Fruit fly (Drosophila melanogaster) whole organism, embryonic: ENCODE measurements around the gene Gart.

Experiments
- Antp ChIP-seq: fragments of 200-800 bp; sonication (Bioruptor generic); optimal IDR thresholded peaks from 3 replicates; lab custom pipeline; 2016; ENCODE audit warnings: missing biosample characterization, missing genetic modification characterization
- B-H2 ChIP-seq: fragments of 200-800 bp; sonication (Bioruptor generic); optimal IDR thresholded peaks from 2 replicates; lab custom pipeline; 2018; ENCODE audit warnings: missing biosample characterization, mild to moderate bottlenecking, missing genetic modification characterization
- CG10543 ChIP-seq: fragments of 200-800 bp; sonication (Bioruptor generic); optimal IDR thresholded peaks from 3 replicates; lab custom pipeline; 2017; ENCODE audit warnings: missing biosample characterization, mild to moderate bottlenecking, missing genetic modification characterization, moderate library complexity
- CG11398 ChIP-seq: fragments of 200-800 bp; sonication (Bioruptor generic); optimal IDR thresholded peaks from 2 replicates; lab custom pipeline; 2016; ENCODE audit warnings: missing biosample characterization, missing genetic modification characterization
- CG11456 ChIP-seq: fragments of 200-800 bp; sonication (Bioruptor generic); IDR thresholded peaks from 3 replicates; pipeline ENCODE4 v1.3.6; 2022; ENCODE audit warnings: missing biosample characterization, missing genetic modification characterization
- CG13287 ChIP-seq: fragments of 200-800 bp; sonication (Bioruptor generic); IDR thresholded peaks from 2 replicates; pipeline ENCODE4 v1.3.6; 2022; ENCODE audit warnings: missing biosample characterization, missing genetic modification characterization; ENCODE audit not compliant: partially characterized antibody
- CG14667 ChIP-seq: fragments of 200-800 bp; sonication (Bioruptor generic); IDR thresholded peaks from 2 replicates; pipeline ENCODE4 v1.3.6; 2022; ENCODE audit warnings: missing biosample characterization, missing genetic modification characterization
- CG14710 ChIP-seq: fragments of 200-800 bp; sonication (Bioruptor generic); optimal IDR thresholded peaks from 3 replicates; lab custom pipeline; 2019; ENCODE audit warnings: missing biosample characterization, mild to moderate bottlenecking, missing genetic modification characterization, moderate library complexity
- CG14965 ChIP-seq: fragments of 200-800 bp; sonication (Bioruptor generic); optimal IDR thresholded peaks from 2 replicates; lab custom pipeline; 2016; ENCODE audit warnings: missing biosample characterization, missing genetic modification characterization, borderline replicate concordance
- CG1647 ChIP-seq: fragments of 200-800 bp; sonication (Bioruptor generic); optimal IDR thresholded peaks from 3 replicates; lab custom pipeline; 2016; ENCODE audit warnings: missing biosample characterization, missing genetic modification characterization
- CG17361 ChIP-seq: fragments of 200-800 bp; sonication (Bioruptor generic); IDR thresholded peaks from 3 replicates; pipeline ENCODE4 v1.3.6; 2022; ENCODE audit warnings: missing biosample characterization, missing genetic modification characterization
- CG1792 ChIP-seq: fragments of 200-800 bp; sonication (Bioruptor generic); optimal IDR thresholded peaks from 2 replicates; lab custom pipeline; 2016; ENCODE audit warnings: missing biosample characterization, missing genetic modification characterization
- CG2712 ChIP-seq: fragments of 200-800 bp; optimal IDR thresholded peaks from 3 replicates; lab custom pipeline; 2019; ENCODE audit warnings: missing biosample characterization, mild to moderate bottlenecking, missing genetic modification characterization, moderate library complexity
- CG30020 ChIP-seq: fragments of 200-800 bp; optimal IDR thresholded peaks from 2 replicates; lab custom pipeline; 2019; ENCODE audit warnings: missing biosample characterization, mild to moderate bottlenecking, missing genetic modification characterization, moderate library complexity
- CG6175 ChIP-seq: fragments of 200-800 bp; sonication (Bioruptor generic); IDR thresholded peaks from 3 replicates; pipeline ENCODE4 v1.3.6; 2022; ENCODE audit warnings: missing biosample characterization, missing genetic modification characterization
- CG7372 ChIP-seq: fragments of 200-800 bp; sonication (Bioruptor generic); IDR thresholded peaks from 2 replicates; pipeline ENCODE4 v1.3.6; 2022; ENCODE audit warnings: missing biosample characterization, missing genetic modification characterization
- CG8089 ChIP-seq: fragments of 200-800 bp; sonication (Bioruptor generic); optimal IDR thresholded peaks from 3 replicates; lab custom pipeline; 2016; ENCODE audit warnings: missing biosample characterization, missing genetic modification characterization
- CG8281 ChIP-seq: fragments of 200-800 bp; sonication (Bioruptor generic); optimal IDR thresholded peaks from 2 replicates; lab custom pipeline; 2018; ENCODE audit warnings: missing biosample characterization, mild to moderate bottlenecking, missing genetic modification characterization, moderate library complexity
- CG9727 ChIP-seq: fragments of 200-800 bp; sonication (Bioruptor generic); optimal IDR thresholded peaks from 3 replicates; lab custom pipeline; 2017; ENCODE audit warnings: missing biosample characterization, mild to moderate bottlenecking, missing genetic modification characterization
- Fer2 ChIP-seq: fragments of 200-800 bp; sonication (Bioruptor generic); optimal IDR thresholded peaks from 2 replicates; lab custom pipeline; 2018; ENCODE audit warnings: missing biosample characterization, mild to moderate bottlenecking, missing genetic modification characterization, moderate library complexity
- GATAe ChIP-seq: fragments of 200-800 bp; sonication (Bioruptor generic); conservative IDR thresholded peaks from 2 replicates; pipeline ENCODE4 v1.3.6; 2022; ENCODE audit warnings: missing biosample characterization, missing genetic modification characterization
- HLHmδ ChIP-seq: fragments of 200-800 bp; sonication (Bioruptor generic); optimal IDR thresholded peaks from 2 replicates; lab custom pipeline; 2018; ENCODE audit warnings: missing biosample characterization, mild to moderate bottlenecking, missing genetic modification characterization, moderate library complexity
- NC2α ChIP-seq: fragments of 200-800 bp; sonication (Bioruptor generic); optimal IDR thresholded peaks from 2 replicates; lab custom pipeline; 2016; ENCODE audit warnings: missing biosample characterization, missing genetic modification characterization
- NFAT ChIP-seq: fragments of 200-800 bp; sonication (Bioruptor generic); IDR thresholded peaks from 2 replicates; pipeline ENCODE4 v1.3.6; 2022; ENCODE audit warnings: missing biosample characterization, missing genetic modification characterization
- NfI ChIP-seq: fragments of 200-800 bp; sonication (Bioruptor generic); optimal IDR thresholded peaks from 3 replicates; lab custom pipeline; 2018; ENCODE audit warnings: missing biosample characterization, mild to moderate bottlenecking, missing genetic modification characterization, moderate library complexity
- Poxn ChIP-seq: fragments of 200-800 bp; sonication (Bioruptor generic); IDR thresholded peaks from 2 replicates; pipeline ENCODE4 v1.3.6; 2022; ENCODE audit warnings: missing biosample characterization, missing genetic modification characterization
- Spps ChIP-seq: fragments of 200-800 bp; sonication (Bioruptor generic); optimal IDR thresholded peaks from 2 replicates; lab custom pipeline; 2018; ENCODE audit warnings: missing biosample characterization, mild to moderate bottlenecking, missing genetic modification characterization
- Trl ChIP-seq, 3 experiments: fragments of >200 bp in 2 of 3; fragments of 200-800 bp in 1 of 3; sonication (Bioruptor generic) in 1 of 3; optimal IDR thresholded peaks; 2 replicates in 1 of 3; 3 replicates in 2 of 3; lab custom pipeline; 2016 to 2017; ENCODE audit warnings: missing biosample characterization in 1 of 3, missing genetic modification characterization in 1 of 3
- amos ChIP-seq: fragments of 200-800 bp; sonication (Bioruptor generic); IDR thresholded peaks from 2 replicates; pipeline ENCODE4 v1.3.6; 2022; ENCODE audit warnings: missing biosample characterization, missing genetic modification characterization; ENCODE audit not compliant: partially characterized antibody
- bcd ChIP-seq: fragments of 200-800 bp; sonication (Bioruptor generic); optimal IDR thresholded peaks from 2 replicates; lab custom pipeline; 2017; ENCODE audit warnings: missing biosample characterization, mild to moderate bottlenecking, missing genetic modification characterization
- bigmax ChIP-seq: fragments of 200-800 bp; sonication (Bioruptor generic); optimal IDR thresholded peaks from 2 replicates; lab custom pipeline; 2018; ENCODE audit warnings: missing biosample characterization, mild to moderate bottlenecking, missing genetic modification characterization
- crp ChIP-seq, 2 experiments: fragments of 200-800 bp; sonication (Bioruptor generic); optimal IDR thresholded peaks; 2 replicates in 1 of 2; 3 replicates in 1 of 2; lab custom pipeline; 2017; ENCODE audit warnings: missing biosample characterization in 2 of 2, missing genetic modification characterization in 2 of 2, mild to moderate bottlenecking in 1 of 2, moderate library complexity in 1 of 2
- dm ChIP-seq: fragments of 200-800 bp; sonication (Bioruptor generic); optimal IDR thresholded peaks from 3 replicates; lab custom pipeline; 2016; ENCODE audit warnings: missing biosample characterization, missing genetic modification characterization
- emc ChIP-seq: fragments of 200-800 bp; sonication (Bioruptor generic); optimal IDR thresholded peaks from 2 replicates; lab custom pipeline; 2016; ENCODE audit warnings: missing biosample characterization, missing genetic modification characterization
- esg ChIP-seq: fragments of 200-800 bp; sonication (Bioruptor generic); conservative IDR thresholded peaks from 2 replicates; pipeline ENCODE4 v1.3.6; 2022; ENCODE audit warnings: missing biosample characterization, missing genetic modification characterization
- fru ChIP-seq: fragments of >200 bp; optimal IDR thresholded peaks from 2 replicates; lab custom pipeline; 2017
- gsb ChIP-seq: fragments of 200-800 bp; sonication (Bioruptor generic); IDR thresholded peaks from 2 replicates; pipeline ENCODE4 v1.3.6; 2022; ENCODE audit warnings: missing biosample characterization, missing genetic modification characterization
- ken ChIP-seq: fragments of 200-800 bp; sonication (Bioruptor generic); IDR thresholded peaks from 3 replicates; pipeline ENCODE4 v1.3.6; 2022; ENCODE audit warnings: missing biosample characterization, missing genetic modification characterization
- lab ChIP-seq: fragments of 200-800 bp; sonication (Bioruptor generic); optimal IDR thresholded peaks from 3 replicates; lab custom pipeline; 2017; ENCODE audit warnings: missing biosample characterization, missing genetic modification characterization, mild to moderate bottlenecking, moderate library complexity, missing genetic modification reagents
- mam ChIP-seq: fragments of 200-800 bp; sonication (Bioruptor generic); optimal IDR thresholded peaks from 3 replicates; lab custom pipeline; 2016; ENCODE audit warnings: missing biosample characterization, missing genetic modification characterization
- nau ChIP-seq: fragments of 200-800 bp; sonication (Bioruptor generic); optimal IDR thresholded peaks from 3 replicates; lab custom pipeline; 2017; ENCODE audit warnings: missing biosample characterization, mild to moderate bottlenecking, missing genetic modification characterization, missing genetic modification reagents
- phol ChIP-seq: fragments of 200-800 bp; sonication (Bioruptor generic); optimal IDR thresholded peaks from 3 replicates; lab custom pipeline; 2018; ENCODE audit warnings: missing biosample characterization, mild to moderate bottlenecking, missing genetic modification characterization, moderate library complexity
- ro ChIP-seq: fragments of 200-800 bp; sonication (Bioruptor generic); IDR thresholded peaks from 2 replicates; pipeline ENCODE4 v1.3.6; 2022; ENCODE audit warnings: missing biosample characterization, missing genetic modification characterization
- salm ChIP-seq: fragments of 200-800 bp; sonication (Bioruptor generic); optimal IDR thresholded peaks from 2 replicates; lab custom pipeline; 2018; ENCODE audit warnings: missing biosample characterization, mild to moderate bottlenecking, missing genetic modification characterization
- slbo ChIP-seq: fragments of 200-800 bp; sonication (Bioruptor generic); IDR thresholded peaks from 2 replicates; pipeline ENCODE4 v1.3.6; 2022; ENCODE audit warnings: missing biosample characterization, missing genetic modification characterization
- sna ChIP-seq: fragments of 200-800 bp; sonication (Bioruptor generic); IDR thresholded peaks from 2 replicates; pipeline ENCODE4 v1.3.6; 2022; ENCODE audit warnings: missing biosample characterization, missing genetic modification characterization; ENCODE audit not compliant: partially characterized antibody
- tx ChIP-seq: fragments of 200-800 bp; sonication (Bioruptor generic); optimal IDR thresholded peaks from 2 replicates; lab custom pipeline; 2016; ENCODE audit warnings: missing biosample characterization, missing genetic modification characterization
- unc-4 ChIP-seq: fragments of 200-800 bp; sonication (Bioruptor generic); IDR thresholded peaks from 2 replicates; pipeline ENCODE4 v1.3.6; 2022; ENCODE audit warnings: missing biosample characterization, missing genetic modification characterization; ENCODE audit not compliant: partially characterized antibody
- zfh2 ChIP-seq: fragments of 200-800 bp; sonication (Bioruptor generic); optimal IDR thresholded peaks from 2 replicates; lab custom pipeline; 2016; ENCODE audit warnings: missing biosample characterization, missing genetic modification characterization

Gart gene

dm6 chr2L:7023614-7024259 is at the start of gene Gart (continued):
- TF ChIP-seq salm (tag; lab: Kevin White, UChicago) (peak; percentile 49), gsb (GFP tag; lab: Robert Waterston, UW) (no peak), slbo (GFP tag; lab: Robert Waterston, UW) (peak; percentile 79), crp (GFP tag; optimal IDR thresholded peaks at IDR 0.05; lab: Kevin White, UChicago) (peak in 1 of 2 experiments; percentile 44), CG14965 (GFP tag; lab: Kevin White, UChicago) (peak; percentile 17), NfI (GFP tag; lab: Kevin White, UChicago) (peak; percentile 61), Spps (no peak), Trl (optimal IDR thresholded peaks at IDR 0.05; lab: Kevin White, UChicago) (no peak), Trl (GFP tag; optimal IDR thresholded peaks at IDR 0.05; lab: Kevin White, UChicago) (peak; percentile 69), emc (GFP tag; lab: Kevin White, UChicago) (no peak), CG8281 (tag; lab: Kevin White, UChicago) (no peak), CG1792 (GFP tag; lab: Kevin White, UChicago) (peak; percentile 75), Fer2 (tag; lab: Kevin White, UChicago) (no peak), fru (no peak), lab (GFP tag; lab: Kevin White, UChicago) (peak; percentile 28), bigmax (GFP tag; lab: Kevin White, UChicago) (no peak), CG14710 (tag; lab: Kevin White, UChicago) (no peak), Antp (GFP tag; lab: Kevin White, UChicago) (peak; percentile 69), mam (peak; percentile 72), CG13287 (GFP tag; lab: Robert Waterston, UW) (peak; percentile 15; the same call in 1 of the 2 replicates), nau (GFP tag; lab: Kevin White, UChicago) (no peak), CG17361 (GFP tag; lab: Robert Waterston, UW) (0 out of 3 replicates have a peak, but pooled peaks have one; percentile 27), sna (GFP tag; lab: Robert Waterston, UW) (no peak), GATAe (GFP tag; lab: Robert Waterston, UW) (no peak), tx (GFP tag; lab: Kevin White, UChicago) (peak; percentile 57), NFAT (GFP tag; lab: Robert Waterston, UW) (peak; percentile 36), phol (tag; lab: Kevin White, UChicago) (peak; percentile 1), Poxn (GFP tag; lab: Robert Waterston, UW) (no peak), CG11456 (GFP tag; lab: Robert Waterston, UW) (peak; percentile 68; the same call in 1 of the 3 replicates), ro (no peak), HLHmδ (no peak), CG1647 (GFP tag; lab: Kevin White, UChicago) (peak; percentile 54), unc-4 (GFP tag; lab: Robert Waterston, UW) (no peak), dm (GFP tag; lab: Kevin White, UChicago) (peak; percentile 73), CG6175 (GFP tag; lab: Robert Waterston, UW) (no peak), ken (GFP tag; lab: Robert Waterston, UW) (peak; percentile 74; the same call in 2 of the 3 replicates), CG9727 (GFP tag; lab: Kevin White, UChicago) (peak; percentile 72), CG30020 (tag; lab: Kevin White, UChicago) (no peak), bcd (GFP tag; lab: Kevin White, UChicago) (peak; percentile 46), CG2712 (no peak), CG7372 (GFP tag; lab: Robert Waterston, UW) (peak; percentile 41; the same call in 1 of the 2 replicates), esg (peak; percentile 51), zfh2 (peak; percentile 65), CG14667 (GFP tag; lab: Robert Waterston, UW) (no peak), B-H2 (GFP tag; lab: Kevin White, UChicago) (peak; percentile 44), CG10543 (GFP tag; lab: Kevin White, UChicago) (peak; percentile 75), CG8089 (GFP tag; lab: Kevin White, UChicago) (peak; percentile 59), NC2α (no peak), CG11398 (GFP tag; lab: Kevin White, UChicago) (peak; percentile 52), amos (GFP tag; lab: Robert Waterston, UW) (no peak; the same call in 1 of the 2 replicates)
